Worm (Caenorhabditis elegans): ENCODE results near the gene fzr-1.
A peak's percentile ranks its signal among the peaks of the same experiment; 100 is the strongest.

- TF ChIP-seq elt-3 (tag; optimal IDR thresholded peaks at IDR 0.05) (peak in 1 of 3 experiments; percentile 43), ztf-11 (tag; optimal IDR thresholded peaks at IDR 0.05) (no peak), nfya-1 (tag; optimal IDR thresholded peaks at IDR 0.05; ENCODE audit: insufficient read depth) (peak; percentile 43), nhr-28 (tag; optimal IDR thresholded peaks at IDR 0.05) (no peak), ztf-4 (tag; optimal IDR thresholded peaks at IDR 0.05) (no peak), nhr-25 (tag; optimal IDR thresholded peaks at IDR 0.05) (no peak), ama-1 (optimal IDR thresholded peaks at IDR 0.05) (peak; percentile 81), ceh-82 (tag; optimal IDR thresholded peaks at IDR 0.05) (no peak), sea-2 (GFP tag; optimal IDR thresholded peaks at IDR 0.05) (no peak), nhr-43 (tag; optimal IDR thresholded peaks at IDR 0.05; ENCODE audit: poor library complexity, severe bottlenecking) (no peak), fkh-10 (GFP tag; optimal IDR thresholded peaks at IDR 0.05) (no peak), unc-62 (GFP tag; optimal IDR thresholded peaks at IDR 0.05) (no peak), pha-4 (tag; optimal IDR thresholded peaks at IDR 0.05) (no peak), jun-1 (tag; optimal IDR thresholded peaks at IDR 0.05) (no peak)
These were observed 24.2 kb downstream of the fzr-1 start for ce11 chrII:9619995-9620535.

All from whole organism, L3 larva.